Fruit fly (Drosophila melanogaster) whole organism, prepupa: ENCODE data around the gene CG31548.

Experiments
- Blimp-1 ChIP-seq: fragments of 200-800 bp; sonication (Bioruptor generic); optimal IDR thresholded peaks from 3 replicates; lab custom pipeline; 2017; ENCODE audit warnings: missing biosample characterization, missing genetic modification characterization, mild to moderate bottlenecking, moderate library complexity, missing genetic modification reagents
- CG10631 ChIP-seq: fragments of 200-800 bp; sonication (Bioruptor generic); optimal IDR thresholded peaks from 2 replicates; lab custom pipeline; 2016; ENCODE audit warnings: missing biosample characterization, missing genetic modification characterization
- CG10669 ChIP-seq: fragments of 200-800 bp; sonication (Bioruptor generic); optimal IDR thresholded peaks from 3 replicates; lab custom pipeline; 2018; ENCODE audit warnings: missing biosample characterization, mild to moderate bottlenecking, missing genetic modification characterization, moderate library complexity
- CG11294 ChIP-seq: fragments of 200-800 bp; sonication (Bioruptor generic); IDR thresholded peaks from 2 replicates; pipeline ENCODE4 v1.3.6; 2022; ENCODE audit warnings: missing biosample characterization, missing genetic modification characterization
- CG11762 ChIP-seq: fragments of 200-800 bp; sonication (Bioruptor generic); optimal IDR thresholded peaks from 3 replicates; lab custom pipeline; 2016; ENCODE audit warnings: missing biosample characterization, missing genetic modification characterization; ENCODE audit not compliant: insufficient read depth
- CG11902 ChIP-seq: fragments of 200-800 bp; sonication (Bioruptor generic); optimal IDR thresholded peaks from 3 replicates; lab custom pipeline; 2016; ENCODE audit warnings: missing biosample characterization, missing genetic modification characterization
- CG1621 ChIP-seq: fragments of 200-800 bp; sonication (Bioruptor generic); optimal IDR thresholded peaks from 3 replicates; lab custom pipeline; 2018; ENCODE audit warnings: missing biosample characterization, mild to moderate bottlenecking, missing genetic modification characterization
- CG3032 ChIP-seq: fragments of 200-800 bp; optimal IDR thresholded peaks from 2 replicates; lab custom pipeline; 2019; ENCODE audit warnings: missing biosample characterization, mild to moderate bottlenecking, missing genetic modification characterization, moderate library complexity
- CG31627 ChIP-seq: fragments of 200-800 bp; sonication (Bioruptor generic); optimal IDR thresholded peaks from 3 replicates; lab custom pipeline; 2016; ENCODE audit warnings: missing biosample characterization, missing genetic modification characterization
- CG32006 ChIP-seq: fragments of 200-800 bp; sonication (Bioruptor generic); optimal IDR thresholded peaks from 3 replicates; lab custom pipeline; 2017; ENCODE audit warnings: missing biosample characterization, mild to moderate bottlenecking, missing genetic modification characterization
- CG3919 ChIP-seq: fragments of 200-800 bp; sonication (Bioruptor generic); optimal IDR thresholded peaks from 3 replicates; lab custom pipeline; 2016; ENCODE audit warnings: missing biosample characterization, missing genetic modification characterization
- CG4318 ChIP-seq: fragments of 200-800 bp; sonication (Bioruptor generic); optimal IDR thresholded peaks from 3 replicates; lab custom pipeline; 2017; ENCODE audit warnings: missing biosample characterization, mild to moderate bottlenecking, missing genetic modification characterization
- CG6163 ChIP-seq: fragments of 200-800 bp; sonication (Bioruptor generic); IDR thresholded peaks from 3 replicates; pipeline ENCODE4 v1.3.6; 2022; ENCODE audit warnings: missing biosample characterization, missing genetic modification characterization
- CG6276 ChIP-seq: fragments of 200-800 bp; sonication (Bioruptor generic); optimal IDR thresholded peaks from 2 replicates; lab custom pipeline; 2017; ENCODE audit warnings: missing biosample characterization, mild to moderate bottlenecking, missing genetic modification characterization
- CG6792 ChIP-seq: fragments of 200-800 bp; sonication (Bioruptor generic); optimal IDR thresholded peaks from 3 replicates; lab custom pipeline; 2016; ENCODE audit warnings: missing biosample characterization, missing genetic modification characterization
- CG8119 ChIP-seq: fragments of 200-800 bp; sonication (Bioruptor generic); IDR thresholded peaks from 3 replicates; pipeline ENCODE4 v1.3.6; 2022; ENCODE audit warnings: missing biosample characterization, missing genetic modification characterization
- CG8319 ChIP-seq: fragments of 200-800 bp; sonication (Bioruptor generic); optimal IDR thresholded peaks from 3 replicates; lab custom pipeline; 2016; ENCODE audit warnings: missing biosample characterization, missing genetic modification characterization
- CG8632 ChIP-seq: fragments of 200-800 bp; sonication (Bioruptor generic); optimal IDR thresholded peaks from 3 replicates; lab custom pipeline; 2016; ENCODE audit warnings: missing biosample characterization, missing genetic modification characterization
- CG9139 ChIP-seq: fragments of 200-800 bp; sonication (Bioruptor generic); optimal IDR thresholded peaks from 3 replicates; lab custom pipeline; 2017; ENCODE audit warnings: missing biosample characterization, mild to moderate bottlenecking, missing genetic modification characterization
- Eip75B ChIP-seq: fragments of 200-800 bp; sonication (Bioruptor generic); optimal IDR thresholded peaks from 3 replicates; lab custom pipeline; 2016; ENCODE audit warnings: missing biosample characterization, missing genetic modification characterization
- Ets21C ChIP-seq: fragments of 200-800 bp; sonication (Bioruptor generic); optimal IDR thresholded peaks from 3 replicates; lab custom pipeline; 2016; ENCODE audit warnings: missing biosample characterization, missing genetic modification characterization
- Ets96B ChIP-seq: fragments of 200-800 bp; optimal IDR thresholded peaks from 2 replicates; lab custom pipeline; 2019; ENCODE audit warnings: missing biosample characterization, mild to moderate bottlenecking, missing genetic modification characterization, moderate library complexity
- Gug ChIP-seq: fragments of 200-800 bp; sonication (Bioruptor generic); IDR thresholded peaks from 2 replicates; pipeline ENCODE4 v1.3.6; 2022; ENCODE audit warnings: missing biosample characterization, missing genetic modification characterization
- Hr39 ChIP-seq: fragments of 200-800 bp; sonication (Bioruptor generic); optimal IDR thresholded peaks from 2 replicates; lab custom pipeline; 2016; ENCODE audit warnings: missing biosample characterization, missing genetic modification characterization
- Hr4 ChIP-seq: fragments of 200-800 bp; sonication (Bioruptor generic); optimal IDR thresholded peaks from 3 replicates; lab custom pipeline; 2016; ENCODE audit warnings: missing biosample characterization, missing genetic modification characterization
- Lpt ChIP-seq: fragments of 200-800 bp; sonication (Bioruptor generic); optimal IDR thresholded peaks from 3 replicates; lab custom pipeline; 2016; ENCODE audit warnings: missing biosample characterization, missing genetic modification characterization
- Met ChIP-seq: fragments of 200-800 bp; sonication (Bioruptor generic); optimal IDR thresholded peaks from 3 replicates; lab custom pipeline; 2016; ENCODE audit warnings: missing biosample characterization, missing genetic modification characterization
- OdsH ChIP-seq: fragments of 200-800 bp; sonication (Bioruptor generic); optimal IDR thresholded peaks from 3 replicates; lab custom pipeline; 2016; ENCODE audit warnings: missing biosample characterization, missing genetic modification characterization
- Smox ChIP-seq: fragments of 200-800 bp; sonication (Bioruptor generic); optimal IDR thresholded peaks from 3 replicates; lab custom pipeline; 2016; ENCODE audit warnings: missing biosample characterization, missing genetic modification characterization
- Sox15 ChIP-seq: fragments of 200-800 bp; sonication (Bioruptor generic); optimal IDR thresholded peaks from 3 replicates; lab custom pipeline; 2016; ENCODE audit warnings: missing biosample characterization, missing genetic modification characterization
- achi ChIP-seq: fragments of 200-800 bp; sonication (Bioruptor generic); optimal IDR thresholded peaks from 3 replicates; lab custom pipeline; 2016; ENCODE audit warnings: missing biosample characterization, missing genetic modification characterization
- acj6 ChIP-seq: fragments of 200-800 bp; sonication (Bioruptor generic); optimal IDR thresholded peaks from 3 replicates; lab custom pipeline; 2016; ENCODE audit warnings: missing biosample characterization, missing genetic modification characterization
- dac ChIP-seq: fragments of 200-800 bp; sonication (Bioruptor generic); optimal IDR thresholded peaks from 2 replicates; lab custom pipeline; 2017; ENCODE audit warnings: missing biosample characterization, mild to moderate bottlenecking, missing genetic modification characterization
- dsx ChIP-seq: fragments of 200-800 bp; optimal IDR thresholded peaks from 3 replicates; lab custom pipeline; 2019; ENCODE audit warnings: missing biosample characterization, mild to moderate bottlenecking, missing genetic modification characterization, moderate library complexity; ENCODE audit not compliant: poor library complexity, severe bottlenecking
- esn ChIP-seq: fragments of 200-800 bp; sonication (Bioruptor generic); optimal IDR thresholded peaks from 2 replicates; lab custom pipeline; 2016; ENCODE audit warnings: missing biosample characterization, mild to moderate bottlenecking, missing genetic modification characterization, moderate library complexity
- fd59A ChIP-seq: fragments of 200-800 bp; sonication (Bioruptor generic); optimal IDR thresholded peaks from 2 replicates; lab custom pipeline; 2017; ENCODE audit warnings: missing biosample characterization, mild to moderate bottlenecking, missing genetic modification characterization, missing genetic modification reagents
- fkh ChIP-seq: fragments of 200-800 bp; sonication (Bioruptor generic); optimal IDR thresholded peaks from 3 replicates; lab custom pipeline; 2017; ENCODE audit warnings: missing biosample characterization, mild to moderate bottlenecking, missing genetic modification characterization, moderate library complexity
- lz ChIP-seq: fragments of 200-800 bp; sonication (Bioruptor generic); optimal IDR thresholded peaks from 3 replicates; lab custom pipeline; 2016; ENCODE audit warnings: missing biosample characterization, missing genetic modification characterization
- net ChIP-seq: fragments of 200-800 bp; sonication (Bioruptor generic); optimal IDR thresholded peaks from 3 replicates; lab custom pipeline; 2016; ENCODE audit warnings: missing biosample characterization, missing genetic modification characterization
- spab ChIP-seq: fragments of 200-800 bp; sonication (Bioruptor generic); optimal IDR thresholded peaks from 2 replicates; lab custom pipeline; 2017; ENCODE audit warnings: missing biosample characterization, mild to moderate bottlenecking, missing genetic modification characterization, missing genetic modification reagents
- ss ChIP-seq, 2 experiments: fragments of 200-800 bp; sonication (Bioruptor generic); optimal IDR thresholded peaks; 2 replicates in 1 of 2; 3 replicates in 1 of 2; lab custom pipeline; 2017 to 2018; ENCODE audit warnings: mild to moderate bottlenecking in 2 of 2, missing biosample characterization in 2 of 2, missing genetic modification characterization in 2 of 2, moderate library complexity in 1 of 2
- svp ChIP-seq: fragments of 200-800 bp; sonication (Bioruptor generic); peaks from one replicate; lab custom pipeline; 2016; ENCODE audit warnings: missing biosample characterization, missing genetic modification characterization
- topi ChIP-seq: fragments of 200-800 bp; sonication (Bioruptor generic); optimal IDR thresholded peaks from 3 replicates; lab custom pipeline; 2016; ENCODE audit warnings: missing biosample characterization, missing genetic modification characterization
- vri ChIP-seq: fragments of 200-800 bp; sonication (Bioruptor generic); optimal IDR thresholded peaks from 3 replicates; lab custom pipeline; 2016; ENCODE audit warnings: missing biosample characterization, mild to moderate bottlenecking, missing genetic modification characterization

CG31548 gene

dm6 chr3R:5671795-5672657 lies 35.4 kb upstream of the CG31548 start:
- TF ChIP-seq fkh (GFP tag; lab: Kevin White, UChicago) = no peak
- TF ChIP-seq svp (GFP tag; lab: Kevin White, UChicago) = peak; percentile 69
- TF ChIP-seq Ets21C (GFP tag; lab: Kevin White, UChicago) = no peak
- TF ChIP-seq CG6792 (GFP tag; lab: Kevin White, UChicago) = no peak
- peak; percentile 55 for TF ChIP-seq vri (GFP tag; lab: Kevin White, UChicago)
- no peak for TF ChIP-seq spab
- TF ChIP-seq, all 60 proteins: peak for 2

- TF ChIP-seq Blimp-1 = peak; percentile 43
- peak in 1 of 2 experiments; percentile 18 for TF ChIP-seq ss (GFP tag; optimal IDR thresholded peaks at IDR 0.05; lab: Kevin White, UChicago)
- TF ChIP-seq Hr39 (GFP tag; lab: Kevin White, UChicago) = no peak
- peak; percentile 18 for TF ChIP-seq esn
- TF ChIP-seq Ets21C (GFP tag; lab: Kevin White, UChicago) = no peak
- no peak for TF ChIP-seq CG11294 (GFP tag; lab: Robert Waterston, UW)
- peak; percentile 26 for TF ChIP-seq Lpt (GFP tag; lab: Kevin White, UChicago)
- TF ChIP-seq CG6163 (GFP tag; lab: Robert Waterston, UW) = no peak; the same call in 2 of the 3 replicates
- TF ChIP-seq CG11902 = no peak
- peak; percentile 6 for TF ChIP-seq Eip75B (GFP tag; lab: Kevin White, UChicago)
- TF ChIP-seq CG10669 = no peak
- TF ChIP-seq svp (GFP tag; lab: Kevin White, UChicago) = peak; percentile 100
- TF ChIP-seq OdsH (GFP tag; lab: Kevin White, UChicago) = no peak
Measured at dm6 chr3R:5671265-5671663, 34.6 kb upstream of the CG31548 start.

dm6 chr3R:5670660-5671264 lies 34.1 kb upstream of the CG31548 start:
- no peak for TF ChIP-seq Met (GFP tag; lab: Kevin White, UChicago)
- peak; percentile 46 for TF ChIP-seq CG1621 (tag; lab: Kevin White, UChicago)
- TF ChIP-seq CG32006 (GFP tag; lab: Kevin White, UChicago) = peak; percentile 3
- no peak for TF ChIP-seq lz
- TF ChIP-seq CG6163 (GFP tag; lab: Robert Waterston, UW) = peak; percentile 50; the same call in 2 of the 3 replicates
- peak; percentile 30 for TF ChIP-seq Hr4 (GFP tag; lab: Kevin White, UChicago)
- TF ChIP-seq Ets21C (GFP tag; lab: Kevin White, UChicago) = no peak
- TF ChIP-seq CG31627 = peak; percentile 2
- no peak for TF ChIP-seq CG4318
- TF ChIP-seq CG8119 (GFP tag; lab: Robert Waterston, UW) = no peak
- TF ChIP-seq ss (GFP tag; optimal IDR thresholded peaks at IDR 0.05; lab: Kevin White, UChicago) = peak in 1 of 2 experiments; percentile 53
- peak; percentile 1 for TF ChIP-seq CG3919 (GFP tag; lab: Kevin White, UChicago)
- TF ChIP-seq CG8319 (GFP tag; lab: Kevin White, UChicago) = no peak
- TF ChIP-seq Ets96B (tag; lab: Kevin White, UChicago) = peak; percentile 31
- TF ChIP-seq dac = no peak
- no peak for TF ChIP-seq CG10631 (GFP tag; lab: Kevin White, UChicago)
- peak; percentile 25 for TF ChIP-seq CG9139 (GFP tag; lab: Kevin White, UChicago)
- no peak for TF ChIP-seq CG11762 (GFP tag; lab: Kevin White, UChicago)
- no peak for TF ChIP-seq acj6 (GFP tag; lab: Kevin White, UChicago)
- TF ChIP-seq CG10669 = peak; percentile 12
- TF ChIP-seq achi (GFP tag; lab: Kevin White, UChicago) = peak; percentile 42
- TF ChIP-seq svp (GFP tag; lab: Kevin White, UChicago) = no peak
- TF ChIP-seq Sox15 (GFP tag; lab: Kevin White, UChicago) = no peak
- TF ChIP-seq spab = peak; percentile 7
- TF ChIP-seq CG8632 (GFP tag; lab: Kevin White, UChicago) = no peak
- TF ChIP-seq net (GFP tag; lab: Kevin White, UChicago) = no peak
- peak; percentile 41 for TF ChIP-seq esn
- TF ChIP-seq fd59A (GFP tag; lab: Kevin White, UChicago) = no peak
- no peak for TF ChIP-seq CG3032 (tag; lab: Kevin White, UChicago)
- no peak for TF ChIP-seq Gug
- TF ChIP-seq Smox (GFP tag; lab: Kevin White, UChicago) = no peak
- peak; percentile 24 for TF ChIP-seq dsx (GFP tag; lab: Kevin White, UChicago)
- peak; percentile 20 for TF ChIP-seq Eip75B (GFP tag; lab: Kevin White, UChicago)
- no peak for TF ChIP-seq CG11294 (GFP tag; lab: Robert Waterston, UW)
- TF ChIP-seq topi (GFP tag; lab: Kevin White, UChicago) = peak; percentile 3
- TF ChIP-seq CG6276 (GFP tag; lab: Kevin White, UChicago) = no peak
